Fruit fly (Drosophila melanogaster) whole organism, embryonic: Measurements from ENCODE around the gene CG15337.

Source experiments
- Antp ChIP-seq: fragments of 200-800 bp; sonication (Bioruptor generic); optimal IDR thresholded peaks from 3 replicates; lab custom pipeline; 2016; ENCODE audit warnings: missing biosample characterization, missing genetic modification characterization
- CG10321 ChIP-seq: fragments of 200-800 bp; sonication (Bioruptor generic); IDR thresholded peaks from 2 replicates; pipeline ENCODE4 v1.3.6; 2022; ENCODE audit warnings: missing biosample characterization, missing genetic modification characterization
- CG10979 ChIP-seq: fragments of 200-800 bp; sonication (Bioruptor generic); optimal IDR thresholded peaks from 2 replicates; lab custom pipeline; 2018; ENCODE audit warnings: missing biosample characterization, mild to moderate bottlenecking, missing genetic modification characterization, moderate library complexity
- CG11093 ChIP-seq: fragments of 200-800 bp; sonication (Bioruptor generic); IDR thresholded peaks from 3 replicates; pipeline ENCODE4 v1.3.6; 2022; ENCODE audit warnings: missing biosample characterization, missing genetic modification characterization
- CG11695 ChIP-seq: fragments of 200-800 bp; sonication (Bioruptor generic); IDR thresholded peaks from 3 replicates; pipeline ENCODE4 v1.3.6; 2022; ENCODE audit warnings: missing biosample characterization, missing genetic modification characterization
- CG12104 ChIP-seq: fragments of 200-800 bp; sonication (Bioruptor generic); optimal IDR thresholded peaks from 3 replicates; lab custom pipeline; 2016; ENCODE audit warnings: missing biosample characterization, missing genetic modification characterization
- CG12299 ChIP-seq: fragments of 200-800 bp; sonication (Bioruptor generic); optimal IDR thresholded peaks from 2 replicates; lab custom pipeline; 2018; ENCODE audit warnings: missing biosample characterization, mild to moderate bottlenecking, missing genetic modification characterization
- CG13624 ChIP-seq: fragments of 200-800 bp; sonication (Bioruptor generic); optimal IDR thresholded peaks from 2 replicates; lab custom pipeline; 2016; ENCODE audit warnings: missing biosample characterization, missing genetic modification characterization
- CG13775 ChIP-seq: fragments of 200-800 bp; sonication (Bioruptor generic); optimal IDR thresholded peaks from 3 replicates; lab custom pipeline; 2017; ENCODE audit warnings: missing biosample characterization, mild to moderate bottlenecking, missing genetic modification characterization
- CG14441 ChIP-seq: fragments of 200-800 bp; sonication (Bioruptor generic); IDR thresholded peaks from 2 replicates; pipeline ENCODE4 v1.3.6; 2022; ENCODE audit warnings: missing biosample characterization, missing genetic modification characterization
- CG15696 ChIP-seq: fragments of 200-800 bp; sonication (Bioruptor generic); optimal IDR thresholded peaks from 2 replicates; lab custom pipeline; 2019; ENCODE audit warnings: missing biosample characterization, mild to moderate bottlenecking, missing genetic modification characterization, moderate library complexity
- CG2199 ChIP-seq: fragments of 200-800 bp; sonication (Bioruptor generic); IDR thresholded peaks from 3 replicates; pipeline ENCODE4 v1.3.6; 2022; ENCODE audit warnings: missing biosample characterization, missing genetic modification characterization
- CG32767 ChIP-seq: fragments of 200-800 bp; sonication (Bioruptor generic); IDR thresholded peaks from 2 replicates; pipeline ENCODE4 v1.3.6; 2022; ENCODE audit warnings: missing biosample characterization, missing genetic modification characterization
- CG42726 ChIP-seq: fragments of 200-800 bp; sonication (Bioruptor generic); IDR thresholded peaks from 2 replicates; pipeline ENCODE4 v1.3.6; 2022; ENCODE audit warnings: missing biosample characterization, missing genetic modification characterization; ENCODE audit not compliant: partially characterized antibody
- CG4617 ChIP-seq: fragments of 200-800 bp; sonication (Bioruptor generic); optimal IDR thresholded peaks from 3 replicates; lab custom pipeline; 2016; ENCODE audit warnings: missing biosample characterization, missing genetic modification characterization, borderline replicate concordance
- CG6683 ChIP-seq: fragments of 200-800 bp; sonication (Bioruptor generic); optimal IDR thresholded peaks from 2 replicates; lab custom pipeline; 2017; ENCODE audit warnings: missing biosample characterization, mild to moderate bottlenecking, missing genetic modification characterization, missing genetic modification reagents
- CG6813 ChIP-seq: fragments of 200-800 bp; sonication (Bioruptor generic); optimal IDR thresholded peaks from 2 replicates; lab custom pipeline; 2017; ENCODE audit warnings: missing biosample characterization, missing genetic modification characterization, mild to moderate bottlenecking, moderate library complexity, missing genetic modification reagents
- CG7271 ChIP-seq: fragments of 200-800 bp; sonication (Bioruptor generic); optimal IDR thresholded peaks from 2 replicates; lab custom pipeline; 2018; ENCODE audit warnings: missing biosample characterization, mild to moderate bottlenecking, missing genetic modification characterization, moderate library complexity
- CG7372 ChIP-seq: fragments of 200-800 bp; sonication (Bioruptor generic); IDR thresholded peaks from 2 replicates; pipeline ENCODE4 v1.3.6; 2022; ENCODE audit warnings: missing biosample characterization, missing genetic modification characterization
- CG8478 ChIP-seq: fragments of >200 bp; optimal IDR thresholded peaks from 2 replicates; lab custom pipeline; 2018
- CG8944 ChIP-seq: fragments of 200-800 bp; sonication (Bioruptor generic); optimal IDR thresholded peaks from 3 replicates; lab custom pipeline; 2016; ENCODE audit warnings: missing biosample characterization, missing genetic modification characterization
- CG9437 ChIP-seq: fragments of 200-800 bp; sonication (Bioruptor generic); optimal IDR thresholded peaks from 2 replicates; lab custom pipeline; 2018; ENCODE audit warnings: missing biosample characterization, mild to moderate bottlenecking, missing genetic modification characterization
- CHES-1-like ChIP-seq: fragments of 200-800 bp; sonication (Bioruptor generic); optimal IDR thresholded peaks from 2 replicates; lab custom pipeline; 2016; ENCODE audit warnings: missing biosample characterization, missing genetic modification characterization
- CTCF ChIP-seq: fragments of 200-800 bp; sonication (Bioruptor generic); optimal IDR thresholded peaks from 2 replicates; lab custom pipeline; 2017; ENCODE audit warnings: missing biosample characterization, mild to moderate bottlenecking, missing genetic modification characterization, moderate library complexity
- Dp ChIP-seq: fragments of 200-800 bp; sonication (Bioruptor generic); optimal IDR thresholded peaks from 2 replicates; lab custom pipeline; 2018; ENCODE audit warnings: missing biosample characterization, mild to moderate bottlenecking, missing genetic modification characterization, moderate library complexity
- Drgx ChIP-seq: fragments of 200-800 bp; sonication (Bioruptor generic); IDR thresholded peaks from 2 replicates; pipeline ENCODE4 v1.3.6; 2022; ENCODE audit warnings: missing biosample characterization, missing genetic modification characterization
- HLH3B ChIP-seq: fragments of 200-800 bp; sonication (Bioruptor generic); IDR thresholded peaks from 2 replicates; pipeline ENCODE4 v1.3.6; 2022; ENCODE audit warnings: missing biosample characterization, missing genetic modification characterization
- Hey ChIP-seq: fragments of 200-800 bp; sonication (Bioruptor generic); optimal IDR thresholded peaks from 3 replicates; lab custom pipeline; 2018; ENCODE audit warnings: missing biosample characterization, mild to moderate bottlenecking, missing genetic modification characterization
- Hr3 ChIP-seq: fragments of 200-800 bp; sonication (Bioruptor generic); optimal IDR thresholded peaks from 3 replicates; lab custom pipeline; 2016; ENCODE audit warnings: missing biosample characterization, missing genetic modification characterization
- MESR4 ChIP-seq: fragments of 200-800 bp; sonication (Bioruptor generic); optimal IDR thresholded peaks from 2 replicates; lab custom pipeline; 2018; ENCODE audit warnings: missing biosample characterization, mild to moderate bottlenecking, missing genetic modification characterization, moderate library complexity
- Med ChIP-seq: fragments of 200-800 bp; sonication (Bioruptor generic); peaks from one replicate; lab custom pipeline; 2016; ENCODE audit warnings: missing biosample characterization, missing genetic modification characterization, mild to moderate bottlenecking, inconsistent platforms, moderate library complexity
- Neu2 ChIP-seq: fragments of 200-800 bp; sonication (Bioruptor generic); optimal IDR thresholded peaks from 3 replicates; lab custom pipeline; 2016; ENCODE audit warnings: missing biosample characterization, missing genetic modification characterization, borderline replicate concordance
- Nf-YC ChIP-seq: fragments of 200-800 bp; optimal IDR thresholded peaks from 3 replicates; lab custom pipeline; 2019; ENCODE audit warnings: missing biosample characterization, mild to moderate bottlenecking, missing genetic modification characterization, moderate library complexity
- Sin3A ChIP-seq: fragments of >200 bp; optimal IDR thresholded peaks from 2 replicates; lab custom pipeline; 2018
- Vsx1 ChIP-seq: fragments of 200-800 bp; sonication (Bioruptor generic); optimal IDR thresholded peaks from 2 replicates; lab custom pipeline; 2017; ENCODE audit warnings: missing biosample characterization, mild to moderate bottlenecking, missing genetic modification characterization, missing genetic modification reagents
- amos ChIP-seq: fragments of 200-800 bp; sonication (Bioruptor generic); IDR thresholded peaks from 2 replicates; pipeline ENCODE4 v1.3.6; 2022; ENCODE audit warnings: missing biosample characterization, missing genetic modification characterization; ENCODE audit not compliant: partially characterized antibody
- az2 ChIP-seq: fragments of 200-800 bp; sonication (Bioruptor generic); optimal IDR thresholded peaks from 3 replicates; lab custom pipeline; 2016; ENCODE audit warnings: missing biosample characterization, missing genetic modification characterization
- disco-r ChIP-seq: fragments of 200-800 bp; sonication (Bioruptor generic); optimal IDR thresholded peaks from 2 replicates; lab custom pipeline; 2016; ENCODE audit warnings: missing biosample characterization, missing genetic modification characterization
- emc ChIP-seq: fragments of 200-800 bp; sonication (Bioruptor generic); optimal IDR thresholded peaks from 2 replicates; lab custom pipeline; 2016; ENCODE audit warnings: missing biosample characterization, missing genetic modification characterization
- fd3F ChIP-seq: fragments of 200-800 bp; sonication (Bioruptor generic); optimal IDR thresholded peaks from 2 replicates; lab custom pipeline; 2018; ENCODE audit warnings: missing biosample characterization, mild to moderate bottlenecking, missing genetic modification characterization, moderate library complexity
- grn ChIP-seq: fragments of 200-800 bp; sonication (Bioruptor generic); optimal IDR thresholded peaks from 3 replicates; lab custom pipeline; 2017; ENCODE audit warnings: missing biosample characterization, missing genetic modification characterization
- her ChIP-seq: fragments of 200-800 bp; sonication (Bioruptor generic); optimal IDR thresholded peaks from 2 replicates; lab custom pipeline; 2016; ENCODE audit warnings: missing biosample characterization, missing genetic modification characterization
- kni ChIP-seq: fragments of 200-800 bp; sonication (Bioruptor generic); optimal IDR thresholded peaks from 3 replicates; lab custom pipeline; 2017; ENCODE audit warnings: mild to moderate bottlenecking, missing biosample characterization, missing genetic modification reagents, missing genetic modification characterization
- nau ChIP-seq: fragments of 200-800 bp; sonication (Bioruptor generic); optimal IDR thresholded peaks from 3 replicates; lab custom pipeline; 2017; ENCODE audit warnings: missing biosample characterization, mild to moderate bottlenecking, missing genetic modification characterization, missing genetic modification reagents
- ranshi ChIP-seq: fragments of 200-800 bp; sonication (Bioruptor generic); IDR thresholded peaks from 2 replicates; pipeline ENCODE4 v1.3.6; 2022; ENCODE audit warnings: missing biosample characterization, missing genetic modification characterization
- sens-2 ChIP-seq: fragments of 200-800 bp; sonication (Bioruptor generic); IDR thresholded peaks from 2 replicates; pipeline ENCODE4 v1.3.6; 2022; ENCODE audit warnings: missing biosample characterization, missing genetic modification characterization
- slbo ChIP-seq: fragments of 200-800 bp; sonication (Bioruptor generic); IDR thresholded peaks from 2 replicates; pipeline ENCODE4 v1.3.6; 2022; ENCODE audit warnings: missing biosample characterization, missing genetic modification characterization
- stc ChIP-seq: fragments of 200-800 bp; sonication (Bioruptor generic); IDR thresholded peaks from 2 replicates; pipeline ENCODE4 v1.3.6; 2022; ENCODE audit warnings: missing biosample characterization, missing genetic modification characterization
- stwl ChIP-seq: fragments of 200-800 bp; sonication (Bioruptor generic); optimal IDR thresholded peaks from 3 replicates; lab custom pipeline; 2018; ENCODE audit warnings: missing biosample characterization, mild to moderate bottlenecking, missing genetic modification characterization, moderate library complexity
- ttk ChIP-seq: fragments of 200-800 bp; sonication (Bioruptor generic); IDR thresholded peaks from 2 replicates; pipeline ENCODE4 v2.1.2; 2022; ENCODE audit warnings: missing biosample characterization, missing genetic modification characterization
- twi ChIP-seq: fragments of 200-800 bp; optimal IDR thresholded peaks from 2 replicates; lab custom pipeline; 2019; ENCODE audit warnings: missing biosample characterization, mild to moderate bottlenecking, missing genetic modification characterization, moderate library complexity
- wek ChIP-seq: fragments of 200-800 bp; sonication (Bioruptor generic); optimal IDR thresholded peaks from 3 replicates; lab custom pipeline; 2018; ENCODE audit warnings: missing biosample characterization, mild to moderate bottlenecking, missing genetic modification characterization, moderate library complexity
- zen ChIP-seq: fragments of 200-800 bp; sonication (Bioruptor generic); optimal IDR thresholded peaks from 3 replicates; lab custom pipeline; 2018; ENCODE audit warnings: missing biosample characterization, mild to moderate bottlenecking, missing genetic modification characterization, moderate library complexity

CG15337 gene

dm6 chrX:8126149-8126548 lies 33.7 kb upstream of the CG15337 start (continued):
- TF ChIP-seq CG8478 (lab: Kevin White, UChicago) (no peak), CG7372 (GFP tag; lab: Robert Waterston, UW) (no peak), Dp (GFP tag; lab: Kevin White, UChicago) (no peak), CG4617 (GFP tag; lab: Kevin White, UChicago) (no peak), wek (GFP tag; lab: Kevin White, UChicago) (no peak), CG13775 (GFP tag; lab: Kevin White, UChicago) (peak; percentile 33), Med (peak; percentile 84), CTCF (no peak), nau (GFP tag; lab: Kevin White, UChicago) (no peak), sens-2 (GFP tag; lab: Robert Waterston, UW) (peak; percentile 57), CG42726 (GFP tag; lab: Robert Waterston, UW) (no peak), grn (GFP tag; lab: Kevin White, UChicago) (peak; percentile 6), Hey (tag; lab: Kevin White, UChicago) (no peak), CG6813 (GFP tag; lab: Kevin White, UChicago) (peak; percentile 43), twi (tag; lab: Kevin White, UChicago) (peak; percentile 13), CG2199 (GFP tag; lab: Robert Waterston, UW) (no peak), CG15696 (tag; lab: Kevin White, UChicago) (no peak), Vsx1 (GFP tag; lab: Kevin White, UChicago) (no peak), CG9437 (GFP tag; lab: Kevin White, UChicago) (peak; percentile 2), zen (tag; lab: Kevin White, UChicago) (peak; percentile 56), Antp (GFP tag; lab: Kevin White, UChicago) (peak; percentile 38), stc (peak; percentile 63; the same call in 1 of the 2 replicates), her (GFP tag; lab: Kevin White, UChicago) (no peak), CG11093 (GFP tag; lab: Robert Waterston, UW) (no peak), Neu2 (GFP tag; lab: Kevin White, UChicago) (no peak), CG10979 (peak; percentile 80), stwl (tag; lab: Kevin White, UChicago) (no peak), CG14441 (peak; percentile 46; the same call in 1 of the 2 replicates), CG32767 (GFP tag; lab: Robert Waterston, UW) (no peak), ranshi (GFP tag; lab: Robert Waterston, UW) (peak; percentile 50; the same call in 1 of the 2 replicates), HLH3B (GFP tag; lab: Robert Waterston, UW) (peak; percentile 74), ttk (GFP tag; lab: Robert Waterston, UW) (peak; percentile 65), slbo (GFP tag; lab: Robert Waterston, UW) (no peak), Nf-YC (tag; lab: Kevin White, UChicago) (no peak), CG8944 (GFP tag; lab: Kevin White, UChicago) (peak; percentile 53), amos (GFP tag; lab: Robert Waterston, UW) (no peak), disco-r (GFP tag; lab: Kevin White, UChicago) (no peak), CHES-1-like (GFP tag; lab: Kevin White, UChicago) (no peak), Sin3A (lab: Kevin White, UChicago) (no peak), emc (GFP tag; lab: Kevin White, UChicago) (no peak), MESR4 (GFP tag; lab: Kevin White, UChicago) (no peak), Drgx (no peak), CG11695 (GFP tag; lab: Robert Waterston, UW) (no peak), CG7271 (tag; lab: Kevin White, UChicago) (no peak), kni (GFP tag; lab: Kevin White, UChicago) (no peak), CG12104 (GFP tag; lab: Kevin White, UChicago) (no peak), az2 (GFP tag; lab: Kevin White, UChicago) (peak; percentile 69), fd3F (no peak), CG13624 (no peak), CG6683 (GFP tag; lab: Kevin White, UChicago) (no peak), Hr3 (GFP tag; lab: Kevin White, UChicago) (peak; percentile 52), CG12299 (tag; lab: Kevin White, UChicago) (no peak), CG10321 (GFP tag; lab: Robert Waterston, UW) (no peak)
